Worm (Caenorhabditis elegans) whole organism, L1 larva: ENCODE data around the gene spo-11.
A peak's percentile ranks its signal among the peaks of the same experiment; 100 is the strongest.

ENCODE experiments used
- C16A3.4 ChIP-seq: fragments of 150-350 bp; optimal IDR thresholded peaks from 2 replicates; lab custom pipeline; 2014; ENCODE audit warnings: missing biosample characterization, missing genetic modification characterization
- F16B12.6 ChIP-seq: fragments of 150-350 bp; optimal IDR thresholded peaks from 2 replicates; lab custom pipeline; 2014; ENCODE audit warnings: missing biosample characterization, missing genetic modification characterization
- aha-1 ChIP-seq: fragments of 150-350 bp; optimal IDR thresholded peaks from 2 replicates; lab custom pipeline; 2014; ENCODE audit warnings: missing biosample characterization, missing genetic modification characterization
- aly-2 ChIP-seq: fragments of 150-350 bp; optimal IDR thresholded peaks from 2 replicates; lab custom pipeline; 2014; ENCODE audit warnings: missing biosample characterization, missing genetic modification characterization
- blmp-1 ChIP-seq: fragments of 150-350 bp; optimal IDR thresholded peaks from 2 replicates; lab custom pipeline; 2014; ENCODE audit warnings: missing biosample characterization, missing genetic modification characterization
- ceh-63 ChIP-seq: fragments of 200-800 bp; sonication (Bioruptor generic); optimal IDR thresholded peaks from 2 replicates; lab custom pipeline; 2018; ENCODE audit warnings: mild to moderate bottlenecking, missing genetic modification characterization, missing compliant biosample characterization
- ces-1 ChIP-seq: fragments of 150-350 bp; optimal IDR thresholded peaks from 2 replicates; lab custom pipeline; 2014; ENCODE audit warnings: missing biosample characterization, missing genetic modification reagents, missing genetic modification characterization
- dpl-1 ChIP-seq, 3 experiments: fragments of 150-350 bp in 2 of 3; sonication (generic microtip) in 1 of 3; optimal IDR thresholded peaks; 2 replicates each; lab custom pipeline; 2014 to 2017; ENCODE audit warnings: missing biosample characterization in 3 of 3, missing genetic modification characterization in 3 of 3, missing genetic modification reagents in 3 of 3
- dsc-1 ChIP-seq: sonication (generic microtip); optimal IDR thresholded peaks from 2 replicates; lab custom pipeline; 2016; ENCODE audit warnings: mild to moderate bottlenecking, missing genetic modification characterization, missing compliant biosample characterization
- efl-1 ChIP-seq, 4 experiments: fragments of 150-350 bp; optimal IDR thresholded peaks in 3 of 4; peaks in 1 of 4; 1 replicate in 1 of 4; 2 replicates in 3 of 4; lab custom pipeline; 2014; ENCODE audit warnings: missing biosample characterization in 2 of 4, missing genetic modification characterization in 2 of 4, missing genetic modification reagents in 2 of 4
- egl-27 ChIP-seq, 2 experiments: fragments of 150-350 bp in 1 of 2; sonication (generic microtip); optimal IDR thresholded peaks; 3 replicates each; lab custom pipeline; 2017 to 2018; ENCODE audit warnings: missing biosample characterization in 2 of 2, missing genetic modification characterization in 2 of 2, missing genetic modification reagents in 2 of 2
- elt-2 ChIP-seq: sonication (generic microtip); optimal IDR thresholded peaks from 2 replicates; lab custom pipeline; 2016; ENCODE audit warnings: missing genetic modification characterization, mild to moderate bottlenecking, inconsistent platforms, missing compliant biosample characterization, missing genetic modification reagents
- elt-3 ChIP-seq, 6 experiments: fragments of 150-350 bp in 1 of 6; sonication (generic microtip); optimal IDR thresholded peaks; 2 replicates each; lab custom pipeline; 2017 to 2018; ENCODE audit warnings: missing biosample characterization in 6 of 6, missing genetic modification characterization in 6 of 6, inconsistent platforms in 1 of 6
- fkh-4 ChIP-seq: sonication (generic microtip); optimal IDR thresholded peaks from 2 replicates; lab custom pipeline; 2016; ENCODE audit warnings: missing compliant biosample characterization, missing genetic modification characterization, borderline replicate concordance
- fkh-8 ChIP-seq: sonication (generic microtip); optimal IDR thresholded peaks from 2 replicates; lab custom pipeline; 2016; ENCODE audit warnings: mild to moderate bottlenecking, missing genetic modification characterization, missing compliant biosample characterization
- grh-1 ChIP-seq: fragments of 200-800 bp; sonication (Bioruptor generic); IDR thresholded peaks from 2 replicates; pipeline ENCODE4 v1.3.6; 2022; ENCODE audit warnings: missing genetic modification reagents, missing genetic modification characterization, missing compliant biosample characterization
- hlh-17 ChIP-seq: fragments of 200-800 bp; sonication (Bioruptor generic); optimal IDR thresholded peaks from 2 replicates; lab custom pipeline; 2018; ENCODE audit warnings: missing genetic modification characterization, mild to moderate bottlenecking, missing compliant biosample characterization, moderate library complexity, borderline replicate concordance
- hpl-2 ChIP-seq: fragments of 150-350 bp; optimal IDR thresholded peaks from 2 replicates; lab custom pipeline; 2014; ENCODE audit warnings: missing biosample characterization, missing genetic modification reagents, missing genetic modification characterization
- irx-1 ChIP-seq: sonication (generic microtip); optimal IDR thresholded peaks from 2 replicates; lab custom pipeline; 2016; ENCODE audit warnings: missing genetic modification characterization, missing compliant biosample characterization
- isw-1 ChIP-seq: fragments of 200-800 bp; sonication (Bioruptor generic); IDR thresholded peaks from 2 replicates; pipeline ENCODE4 v1.3.6; 2022; ENCODE audit warnings: missing genetic modification characterization, missing compliant biosample characterization
- jun-1 ChIP-seq: fragments of 150-350 bp; optimal IDR thresholded peaks from 2 replicates; lab custom pipeline; 2014; ENCODE audit warnings: missing biosample characterization, missing genetic modification reagents, missing genetic modification characterization
- lin-13 ChIP-seq: fragments of 150-350 bp; optimal IDR thresholded peaks from 2 replicates; lab custom pipeline; 2014; ENCODE audit warnings: missing biosample characterization, missing genetic modification reagents, missing genetic modification characterization
- lin-14 ChIP-seq: fragments of 200-800 bp; sonication (Bioruptor generic); optimal IDR thresholded peaks from 2 replicates; lab custom pipeline; 2018; ENCODE audit warnings: mild to moderate bottlenecking, missing genetic modification characterization, moderate library complexity, missing compliant biosample characterization
- lin-15B ChIP-seq: fragments of 150-350 bp; sonication (generic microtip); optimal IDR thresholded peaks from 3 replicates; lab custom pipeline; 2014; ENCODE audit warnings: missing biosample characterization, missing genetic modification characterization
- lin-35 ChIP-seq, 2 experiments: fragments of 150-350 bp; optimal IDR thresholded peaks; 2 replicates each; lab custom pipeline; 2014; ENCODE audit warnings: missing biosample characterization in 2 of 2, missing genetic modification characterization in 2 of 2, missing genetic modification reagents in 2 of 2
- lin-39 ChIP-seq: fragments of 150-350 bp; optimal IDR thresholded peaks from 2 replicates; lab custom pipeline; 2014; ENCODE audit warnings: missing biosample characterization, missing genetic modification reagents, missing genetic modification characterization
- lsy-2 ChIP-seq, 2 experiments: fragments of 150-350 bp; optimal IDR thresholded peaks; 2 replicates each; lab custom pipeline; 2014; ENCODE audit warnings: missing biosample characterization in 2 of 2, missing genetic modification characterization in 2 of 2
- mdl-1 ChIP-seq, 2 experiments: fragments of 150-350 bp; optimal IDR thresholded peaks; 2 replicates each; lab custom pipeline; 2014 to 2017; ENCODE audit warnings: missing biosample characterization in 2 of 2, missing genetic modification characterization in 2 of 2, inconsistent platforms in 1 of 2
- nhr-19 ChIP-seq: fragments of 200-800 bp; sonication (Bioruptor generic); conservative IDR thresholded peaks from 2 replicates; pipeline ENCODE4 v1.3.6; 2022; ENCODE audit warnings: missing genetic modification characterization, missing compliant biosample characterization
- nhr-237 ChIP-seq: fragments of 150-350 bp; optimal IDR thresholded peaks from 2 replicates; lab custom pipeline; 2014; ENCODE audit warnings: missing biosample characterization, missing genetic modification characterization
- nhr-47 ChIP-seq: sonication (generic microtip); optimal IDR thresholded peaks from 2 replicates; lab custom pipeline; 2016; ENCODE audit warnings: mild to moderate bottlenecking, missing genetic modification characterization, moderate library complexity, missing compliant biosample characterization
- nhr-71 ChIP-seq: sonication (generic microtip); optimal IDR thresholded peaks from 2 replicates; lab custom pipeline; 2016; ENCODE audit warnings: mild to moderate bottlenecking, missing genetic modification characterization, moderate library complexity, missing compliant biosample characterization
- nhr-77 ChIP-seq: fragments of 150-350 bp; optimal IDR thresholded peaks from 2 replicates; lab custom pipeline; 2014; ENCODE audit warnings: missing biosample characterization, missing genetic modification characterization
- nhr-85 ChIP-seq: sonication (generic microtip); peaks from one replicate; lab custom pipeline; 2016; ENCODE audit warnings: missing genetic modification characterization, inconsistent platforms, missing compliant biosample characterization
- pag-3 ChIP-seq: sonication (generic microtip); optimal IDR thresholded peaks from 2 replicates; lab custom pipeline; 2017; ENCODE audit warnings: missing genetic modification characterization, mild to moderate bottlenecking, missing compliant biosample characterization, antibody characterized with exemption, borderline replicate concordance; ENCODE audit not compliant: insufficient read depth
- pax-3 ChIP-seq: fragments of 200-800 bp; sonication (Bioruptor generic); optimal IDR thresholded peaks from 2 replicates; lab custom pipeline; 2018; ENCODE audit warnings: mild to moderate bottlenecking, missing genetic modification characterization, moderate library complexity, missing compliant biosample characterization
- pqm-1 ChIP-seq: sonication (generic microtip); optimal IDR thresholded peaks from 3 replicates; lab custom pipeline; 2017; ENCODE audit warnings: missing biosample characterization, missing genetic modification characterization
- rnt-1 ChIP-seq: sonication (generic microtip); optimal IDR thresholded peaks from 2 replicates; lab custom pipeline; 2016; ENCODE audit warnings: mild to moderate bottlenecking, missing genetic modification characterization, moderate library complexity, missing compliant biosample characterization
- snpc-4 ChIP-seq: fragments of 150-350 bp; optimal IDR thresholded peaks from 2 replicates; lab custom pipeline; 2014; ENCODE audit warnings: missing biosample characterization, missing genetic modification characterization
- snu-23 ChIP-seq: sonication (generic microtip); optimal IDR thresholded peaks from 2 replicates; lab custom pipeline; 2016; ENCODE audit warnings: missing genetic modification characterization, missing compliant biosample characterization
- sptf-1 ChIP-seq: fragments of 150-350 bp; optimal IDR thresholded peaks from 2 replicates; lab custom pipeline; 2014; ENCODE audit warnings: missing biosample characterization, missing genetic modification characterization
- sup-37 ChIP-seq: fragments of 200-800 bp; sonication (Bioruptor generic); optimal IDR thresholded peaks from 2 replicates; lab custom pipeline; 2018; ENCODE audit warnings: mild to moderate bottlenecking, missing genetic modification characterization, missing compliant biosample characterization
- tbx-2 ChIP-seq: sonication (generic microtip); optimal IDR thresholded peaks from 2 replicates; lab custom pipeline; 2016; ENCODE audit warnings: missing genetic modification characterization, missing compliant biosample characterization
- tlp-1 ChIP-seq: fragments of 150-350 bp; optimal IDR thresholded peaks from 2 replicates; lab custom pipeline; 2014; ENCODE audit warnings: missing biosample characterization, missing genetic modification characterization
- unc-30 ChIP-seq: sonication (generic microtip); optimal IDR thresholded peaks from 2 replicates; lab custom pipeline; 2017; ENCODE audit warnings: missing biosample characterization, missing genetic modification characterization
- unc-62 ChIP-seq: fragments of 150-350 bp; optimal IDR thresholded peaks from 2 replicates; lab custom pipeline; 2014; ENCODE audit warnings: missing biosample characterization, missing genetic modification reagents, missing genetic modification characterization
- xbp-1 ChIP-seq: sonication (generic microtip); optimal IDR thresholded peaks from 2 replicates; lab custom pipeline; 2016; ENCODE audit warnings: missing genetic modification characterization, missing compliant biosample characterization
- zag-1 ChIP-seq: fragments of 150-350 bp; optimal IDR thresholded peaks from 2 replicates; lab custom pipeline; 2014; ENCODE audit warnings: missing biosample characterization, missing genetic modification characterization
- ztf-11 ChIP-seq, 2 experiments: sonication (generic microtip); optimal IDR thresholded peaks; 2 replicates each; lab custom pipeline; 2016 to 2017; ENCODE audit warnings: missing genetic modification characterization in 2 of 2, missing biosample characterization in 1 of 2, missing compliant biosample characterization in 1 of 2
- ztf-4 ChIP-seq: fragments of 150-350 bp; optimal IDR thresholded peaks from 2 replicates; lab custom pipeline; 2014; ENCODE audit warnings: missing biosample characterization, missing genetic modification characterization

Gene spo-11

DNA sequence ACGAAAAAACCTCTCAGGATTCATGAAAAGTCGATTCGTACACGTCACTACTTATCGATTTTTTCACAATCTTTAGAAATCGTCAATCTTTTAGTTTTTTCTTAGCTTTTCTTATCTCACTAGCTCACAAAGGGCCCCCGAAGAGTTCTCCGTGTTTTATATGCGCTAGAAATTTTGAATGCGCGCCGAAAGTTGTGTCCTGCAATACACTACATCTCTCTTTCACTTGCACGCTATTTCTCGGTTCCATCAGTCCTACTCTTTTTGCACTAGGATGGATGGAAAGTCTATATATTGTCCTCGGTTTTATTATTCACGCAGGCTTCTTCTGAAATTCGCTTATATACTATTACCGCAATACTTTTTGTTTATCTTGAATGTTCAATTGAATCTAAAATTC is 942 bp upstream of the spo-11 start (continued):
- TF ChIP-seq nhr-47 (tag; lab: Kevin White, UChicago) (no peak), tlp-1 (tag; lab: Kevin White, UChicago) (no peak), pag-3 (tag; lab: Kevin White, UChicago) (no peak), dsc-1 (tag; lab: Kevin White, UChicago) (peak; percentile 27), nhr-19 (GFP tag; lab: Robert Waterston, UW) (no peak), pqm-1 (no peak), elt-3 (tag; optimal IDR thresholded peaks at IDR 0.05; lab: Kevin White, UChicago) (no peak), hlh-17 (no peak), ztf-4 (tag; lab: Kevin White, UChicago) (no peak), elt-2 (tag; lab: Kevin White, UChicago) (no peak), tbx-2 (tag; lab: Kevin White, UChicago) (no peak), C16A3.4 (tag; lab: Kevin White, UChicago) (no peak), irx-1 (tag; lab: Kevin White, UChicago) (no peak)

ce11 chrIV:11125200-11125599 is 538 bp upstream of the spo-11 start:
- TF ChIP-seq fkh-8 (tag; lab: Kevin White, UChicago): peak; percentile 14
- no peak for TF ChIP-seq lin-13 (GFP tag; lab: Kevin White, UChicago)
- TF ChIP-seq hpl-2 (GFP tag; lab: Kevin White, UChicago): no peak
- no peak for TF ChIP-seq pqm-1
- TF ChIP-seq irx-1 (tag; lab: Kevin White, UChicago): no peak
- peak in 1 of 2 experiments; percentile 12 for TF ChIP-seq ztf-11 (tag; optimal IDR thresholded peaks at IDR 0.05; lab: Kevin White, UChicago)
- no peak for TF ChIP-seq sptf-1 (tag; lab: Kevin White, UChicago)
- TF ChIP-seq sup-37 (GFP tag; lab: Kevin White, UChicago): no peak
- peak; percentile 52 for TF ChIP-seq lin-14 (GFP tag; lab: Kevin White, UChicago)
- TF ChIP-seq efl-1 (optimal IDR thresholded peaks at IDR 0.05; lab: Kevin White, UChicago): peak; percentile 55 to 69
- TF ChIP-seq efl-1 (GFP tag; optimal IDR thresholded peaks at IDR 0.05 in 1 of 2; lab: Kevin White, UChicago): peak in 1 of 2 experiments; percentile 92
- no peak for TF ChIP-seq aly-2 (tag; lab: Kevin White, UChicago)
- TF ChIP-seq dpl-1 (GFP tag; optimal IDR thresholded peaks at IDR 0.05; lab: Kevin White, UChicago): peak in 2 of 3 experiments; percentile 8 to 39
- no peak for TF ChIP-seq isw-1 (GFP tag; lab: Robert Waterston, UW)
- TF ChIP-seq pax-3 (tag; lab: Kevin White, UChicago): no peak
- no peak for TF ChIP-seq egl-27 (tag; optimal IDR thresholded peaks at IDR 0.05; lab: Kevin White, UChicago)
- TF ChIP-seq pag-3 (tag; lab: Kevin White, UChicago): no peak
- TF ChIP-seq mdl-1 (tag; optimal IDR thresholded peaks at IDR 0.05; lab: Kevin White, UChicago): peak in 1 of 2 experiments; percentile 5
- TF ChIP-seq snu-23 (GFP tag; lab: Kevin White, UChicago): peak; percentile 62
- peak; percentile 61 for TF ChIP-seq nhr-71 (tag; lab: Kevin White, UChicago)
- peak; percentile 33 for TF ChIP-seq lin-15B (tag; lab: Kevin White, UChicago)
- TF ChIP-seq tlp-1 (tag; lab: Kevin White, UChicago): no peak
- TF ChIP-seq aha-1 (tag; lab: Kevin White, UChicago): no peak
- no peak for TF ChIP-seq C16A3.4 (tag; lab: Kevin White, UChicago)
- TF ChIP-seq lsy-2 (tag; optimal IDR thresholded peaks at IDR 0.05; lab: Kevin White, UChicago): peak; percentile 65 to 76
- TF ChIP-seq rnt-1 (tag; lab: Kevin White, UChicago): peak; percentile 64
- no peak for TF ChIP-seq blmp-1 (tag; lab: Kevin White, UChicago)
- TF ChIP-seq jun-1 (tag; lab: Kevin White, UChicago): peak; percentile 3
- peak; percentile 30; the same call in 1 of the 2 replicates for TF ChIP-seq grh-1 (GFP tag; lab: Robert Waterston, UW)
- no peak for TF ChIP-seq nhr-85 (tag; lab: Kevin White, UChicago)
- TF ChIP-seq lin-39 (tag; lab: Kevin White, UChicago): no peak
- TF ChIP-seq nhr-237 (tag; lab: Kevin White, UChicago): no peak
- no peak for TF ChIP-seq nhr-77 (tag; lab: Kevin White, UChicago)
- no peak for TF ChIP-seq fkh-4 (tag; lab: Kevin White, UChicago)
- TF ChIP-seq snpc-4 (tag; lab: Kevin White, UChicago): no peak
- TF ChIP-seq xbp-1 (tag; lab: Kevin White, UChicago): peak; percentile 96
- TF ChIP-seq zag-1 (tag; lab: Kevin White, UChicago): no peak
- no peak for TF ChIP-seq ces-1 (GFP tag; lab: Kevin White, UChicago)
- TF ChIP-seq lin-35 (GFP tag; optimal IDR thresholded peaks at IDR 0.05; lab: Kevin White, UChicago): peak in 1 of 2 experiments; percentile 26
- no peak for TF ChIP-seq ceh-63 (GFP tag; lab: Kevin White, UChicago)
- TF ChIP-seq F16B12.6 (tag; lab: Kevin White, UChicago): peak; percentile 10
- TF ChIP-seq unc-30 (tag; lab: Kevin White, UChicago): no peak
- TF ChIP-seq dsc-1 (tag; lab: Kevin White, UChicago): peak; percentile 41
- no peak for TF ChIP-seq unc-62
